Worm (Caenorhabditis elegans) whole organism, L2 larva: Measurements from ENCODE around the gene E01G4.6.

Experiments
- R02D3.7 ChIP-seq: fragments of 150-350 bp; optimal IDR thresholded peaks from 2 replicates; lab custom pipeline; 2014; ENCODE audit warnings: missing biosample characterization, missing genetic modification characterization
- Y55F3AM.14 ChIP-seq: fragments of 200-800 bp; sonication (Bioruptor generic); optimal IDR thresholded peaks from 2 replicates; lab custom pipeline; 2018; ENCODE audit warnings: mild to moderate bottlenecking, missing genetic modification characterization, missing compliant biosample characterization
- ZK546.5 ChIP-seq: sonication (generic microtip); optimal IDR thresholded peaks from 2 replicates; lab custom pipeline; 2017; ENCODE audit warnings: missing biosample characterization, missing genetic modification characterization
- aly-2 ChIP-seq: fragments of 150-350 bp; optimal IDR thresholded peaks from 2 replicates; lab custom pipeline; 2014; ENCODE audit warnings: missing biosample characterization, missing genetic modification characterization
- ama-1 ChIP-seq: fragments of 150-350 bp; optimal IDR thresholded peaks from 2 replicates; lab custom pipeline; 2018; ENCODE audit warnings: inconsistent platforms
- ceh-16 ChIP-seq: fragments of 150-350 bp; optimal IDR thresholded peaks from 2 replicates; lab custom pipeline; 2014; ENCODE audit warnings: missing biosample characterization, missing genetic modification characterization
- crh-2 ChIP-seq: sonication (generic microtip); optimal IDR thresholded peaks from 2 replicates; lab custom pipeline; 2017; ENCODE audit warnings: missing biosample characterization, missing genetic modification characterization
- dmd-4 ChIP-seq: sonication (generic microtip); optimal IDR thresholded peaks from 2 replicates; lab custom pipeline; 2017; ENCODE audit warnings: missing biosample characterization, missing genetic modification characterization
- egl-27 ChIP-seq: sonication (generic microtip); optimal IDR thresholded peaks from 3 replicates; lab custom pipeline; 2017; ENCODE audit warnings: missing biosample characterization, missing genetic modification reagents, missing genetic modification characterization
- elt-3 ChIP-seq: sonication (generic microtip); optimal IDR thresholded peaks from 2 replicates; lab custom pipeline; 2017; ENCODE audit warnings: missing biosample characterization, missing genetic modification characterization
- fos-1 ChIP-seq: fragments of 150-350 bp; optimal IDR thresholded peaks from 2 replicates; lab custom pipeline; 2014; ENCODE audit warnings: missing biosample characterization, missing genetic modification characterization
- gmeb-1 ChIP-seq: fragments of 150-350 bp; optimal IDR thresholded peaks from 2 replicates; lab custom pipeline; 2014; ENCODE audit warnings: missing biosample characterization, missing genetic modification characterization
- lin-11 ChIP-seq: fragments of 150-350 bp; sonication (generic microtip); optimal IDR thresholded peaks from 2 replicates; lab custom pipeline; 2014; ENCODE audit warnings: missing biosample characterization, missing genetic modification characterization, inconsistent platforms, mixed read lengths
- lin-39 ChIP-seq: fragments of 150-350 bp; optimal IDR thresholded peaks from 2 replicates; lab custom pipeline; 2014; ENCODE audit warnings: missing biosample characterization, missing genetic modification reagents, missing genetic modification characterization
- lsy-2 ChIP-seq, 2 experiments: fragments of 150-350 bp in 1 of 2; sonication (generic microtip) in 1 of 2; optimal IDR thresholded peaks; 2 replicates each; lab custom pipeline; 2014 to 2017; ENCODE audit warnings: missing biosample characterization in 2 of 2, missing genetic modification characterization in 2 of 2
- mab-5 ChIP-seq: fragments of 150-350 bp; optimal IDR thresholded peaks from 2 replicates; lab custom pipeline; 2014; ENCODE audit warnings: missing biosample characterization, missing genetic modification characterization
- mbf-1 ChIP-seq: sonication (generic microtip); optimal IDR thresholded peaks from 2 replicates; lab custom pipeline; 2017; ENCODE audit warnings: missing biosample characterization, missing genetic modification characterization
- nhr-10 ChIP-seq: sonication (generic microtip); optimal IDR thresholded peaks from 2 replicates; lab custom pipeline; 2017; ENCODE audit warnings: missing biosample characterization, missing genetic modification characterization
- nhr-11 ChIP-seq: fragments of 150-350 bp; optimal IDR thresholded peaks from 2 replicates; lab custom pipeline; 2014; ENCODE audit warnings: missing biosample characterization, missing genetic modification characterization
- nhr-12 ChIP-seq: fragments of 150-350 bp; optimal IDR thresholded peaks from 2 replicates; lab custom pipeline; 2014; ENCODE audit warnings: missing biosample characterization, missing genetic modification characterization
- nhr-129 ChIP-seq: fragments of 150-350 bp; optimal IDR thresholded peaks from 2 replicates; lab custom pipeline; 2014; ENCODE audit warnings: missing biosample characterization, missing genetic modification characterization
- nhr-21 ChIP-seq: fragments of 150-350 bp; optimal IDR thresholded peaks from 2 replicates; lab custom pipeline; 2014; ENCODE audit warnings: missing biosample characterization, missing genetic modification characterization
- nhr-23 ChIP-seq: fragments of 150-350 bp; optimal IDR thresholded peaks from 2 replicates; lab custom pipeline; 2014; ENCODE audit warnings: missing biosample characterization, missing genetic modification reagents, missing genetic modification characterization
- nhr-237 ChIP-seq: fragments of 150-350 bp; optimal IDR thresholded peaks from 2 replicates; lab custom pipeline; 2014; ENCODE audit warnings: missing biosample characterization, missing genetic modification characterization
- nhr-6 ChIP-seq: fragments of 150-350 bp; optimal IDR thresholded peaks from 2 replicates; lab custom pipeline; 2014; ENCODE audit warnings: missing biosample characterization, missing genetic modification characterization
- nhr-77 ChIP-seq: fragments of 150-350 bp; optimal IDR thresholded peaks from 2 replicates; lab custom pipeline; 2014; ENCODE audit warnings: missing biosample characterization, missing genetic modification characterization
- peb-1 ChIP-seq: fragments of 150-350 bp; optimal IDR thresholded peaks from 2 replicates; lab custom pipeline; 2014; ENCODE audit warnings: missing biosample characterization, missing genetic modification characterization
- sem-4 ChIP-seq: fragments of 150-350 bp; optimal IDR thresholded peaks from 2 replicates; lab custom pipeline; 2014; ENCODE audit warnings: missing biosample characterization, missing genetic modification reagents, missing genetic modification characterization
- sma-9 ChIP-seq, 2 experiments: fragments of 150-350 bp in 1 of 2; sonication (generic microtip) in 1 of 2; optimal IDR thresholded peaks; 2 replicates each; lab custom pipeline; 2014 to 2016; ENCODE audit warnings: missing genetic modification characterization in 2 of 2, mild to moderate bottlenecking in 1 of 2, missing biosample characterization in 1 of 2, missing compliant biosample characterization in 1 of 2, missing genetic modification reagents in 1 of 2, moderate library complexity in 1 of 2
- snpc-4 ChIP-seq: fragments of 150-350 bp; optimal IDR thresholded peaks from 2 replicates; lab custom pipeline; 2014; ENCODE audit warnings: missing biosample characterization, missing genetic modification characterization
- unc-39 ChIP-seq: fragments of 150-350 bp; optimal IDR thresholded peaks from 2 replicates; lab custom pipeline; 2014; ENCODE audit warnings: missing biosample characterization, missing genetic modification characterization
- unc-55 ChIP-seq: fragments of 150-350 bp; sonication (generic microtip); optimal IDR thresholded peaks from 3 replicates; lab custom pipeline; 2014; ENCODE audit warnings: missing biosample characterization, missing genetic modification reagents, missing genetic modification characterization
- zag-1 ChIP-seq: fragments of 150-350 bp; optimal IDR thresholded peaks from 2 replicates; lab custom pipeline; 2014; ENCODE audit warnings: missing biosample characterization, missing genetic modification characterization

E01G4.6 gene

ce11 chrII:13485119-13485518 lies 2.9 kb downstream of the E01G4.6 start:
- no peak for TF ChIP-seq snpc-4
- TF ChIP-seq nhr-11 (tag; lab: Kevin White, UChicago) = no peak
- no peak for TF ChIP-seq ama-1 (lab: Kevin White, UChicago)
- no peak for TF ChIP-seq dmd-4 (tag; lab: Kevin White, UChicago)
- no peak for TF ChIP-seq mbf-1 (tag; lab: Kevin White, UChicago)
- TF ChIP-seq unc-39 (tag; lab: Kevin White, UChicago) = no peak
- no peak for TF ChIP-seq ZK546.5
- TF ChIP-seq fos-1 (tag; lab: Kevin White, UChicago) = no peak
- no peak for TF ChIP-seq nhr-23 (tag; lab: Kevin White, UChicago)
- no peak for TF ChIP-seq lin-11 (tag; lab: Kevin White, UChicago)
- TF ChIP-seq nhr-129 (tag; lab: Kevin White, UChicago) = no peak
- no peak for TF ChIP-seq unc-55 (GFP tag; lab: Kevin White, UChicago)
- TF ChIP-seq elt-3 (tag; lab: Kevin White, UChicago) = no peak
- no peak for TF ChIP-seq nhr-12 (tag; lab: Kevin White, UChicago)
- no peak for TF ChIP-seq R02D3.7
- no peak for TF ChIP-seq nhr-21
- no peak for TF ChIP-seq zag-1 (tag; lab: Kevin White, UChicago)
- TF ChIP-seq nhr-237 (tag; lab: Kevin White, UChicago) = no peak
- TF ChIP-seq Y55F3AM.14 (GFP tag; lab: Kevin White, UChicago) = no peak

- no peak for TF ChIP-seq R02D3.7
- no peak for TF ChIP-seq mbf-1 (tag; lab: Kevin White, UChicago)
- no peak for TF ChIP-seq nhr-77 (tag; lab: Kevin White, UChicago)
- no peak for TF ChIP-seq nhr-12 (tag; lab: Kevin White, UChicago)
- no peak for TF ChIP-seq nhr-10 (tag; lab: Kevin White, UChicago)
- TF ChIP-seq ZK546.5 = no peak
- no peak for TF ChIP-seq nhr-21
- no peak for TF ChIP-seq nhr-237 (tag; lab: Kevin White, UChicago)
- no peak for TF ChIP-seq Y55F3AM.14 (GFP tag; lab: Kevin White, UChicago)
- TF ChIP-seq, all 48 proteins: peak for 0
Measured at ce11 chrII:13487563-13487962, 5.4 kb downstream of the E01G4.6 start.

- TF ChIP-seq ceh-16 (tag; lab: Kevin White, UChicago) (no peak), gmeb-1 (tag; lab: Kevin White, UChicago) (no peak), nhr-6 (tag; lab: Kevin White, UChicago) (no peak), sma-9 (GFP tag; optimal IDR thresholded peaks at IDR 0.05; lab: Kevin White, UChicago) (no peak), sma-9 (tag; optimal IDR thresholded peaks at IDR 0.05; lab: Kevin White, UChicago) (no peak), nhr-21 (no peak), nhr-10 (tag; lab: Kevin White, UChicago) (no peak), peb-1 (tag; lab: Kevin White, UChicago) (no peak), mab-5 (tag; lab: Kevin White, UChicago) (no peak), fos-1 (tag; lab: Kevin White, UChicago) (no peak)
- TF ChIP-seq, all 48 proteins: peak for 0
Measured at ce11 chrII:13489896-13490295, 7.7 kb downstream of the E01G4.6 start.

ce11 chrII:13491254-13491889 lies 9.2 kb downstream of the E01G4.6 start, which contains the start of gene alh-7:
alh-7 (minus strand) TSS chrII:13491786.
- no peak for TF ChIP-seq sem-4 (tag; lab: Kevin White, UChicago)
- TF ChIP-seq egl-27 (tag; lab: Kevin White, UChicago) = no peak
- TF ChIP-seq crh-2 (tag; lab: Kevin White, UChicago) = no peak

ce11 chrII:13492948-13493347 lies 10.7 kb downstream of the E01G4.6 start, which contains the start of gene F45H10.2:
F45H10.2 (minus strand) TSS chrII:13493048.
- TF ChIP-seq mbf-1 (tag; lab: Kevin White, UChicago) (no peak), aly-2 (tag; lab: Kevin White, UChicago) (no peak), sem-4 (tag; lab: Kevin White, UChicago) (no peak), ama-1 (lab: Kevin White, UChicago) (no peak), lsy-2 (tag; optimal IDR thresholded peaks at IDR 0.05; lab: Kevin White, UChicago) (no peak), unc-39 (tag; lab: Kevin White, UChicago) (no peak), lin-39 (tag; lab: Kevin White, UChicago) (no peak), sma-9 (GFP tag; optimal IDR thresholded peaks at IDR 0.05; lab: Kevin White, UChicago) (no peak), sma-9 (tag; optimal IDR thresholded peaks at IDR 0.05; lab: Kevin White, UChicago) (no peak), egl-27 (tag; lab: Kevin White, UChicago) (no peak)
